Worm (Caenorhabditis elegans) whole organism, mixed stage, embryonic: ENCODE measurements around the gene F13A2.1.

Source experiments
- M03D4.4 ChIP-seq: sonication (generic microtip); optimal IDR thresholded peaks from 2 replicates; lab custom pipeline; 2017; ENCODE audit warnings: mild to moderate bottlenecking, missing genetic modification characterization, missing compliant biosample characterization
- bed-3 ChIP-seq: fragments of 200-800 bp; sonication (Bioruptor generic); optimal IDR thresholded peaks from 3 replicates; lab custom pipeline; 2018; ENCODE audit warnings: mild to moderate bottlenecking, missing genetic modification characterization, moderate library complexity, missing compliant biosample characterization
- blmp-1 ChIP-seq: fragments of 150-350 bp; optimal IDR thresholded peaks from 2 replicates; lab custom pipeline; 2014; ENCODE audit warnings: missing biosample characterization, missing genetic modification characterization
- ceh-43 ChIP-seq: fragments of 200-800 bp; sonication (Bioruptor generic); optimal IDR thresholded peaks from 2 replicates; lab custom pipeline; 2018; ENCODE audit warnings: mild to moderate bottlenecking, missing genetic modification characterization, moderate library complexity, missing compliant biosample characterization
- ces-1 ChIP-seq: fragments of 150-350 bp; optimal IDR thresholded peaks from 2 replicates; lab custom pipeline; 2014; ENCODE audit warnings: missing biosample characterization, missing genetic modification reagents, missing genetic modification characterization
- cnd-1 ChIP-seq: fragments of 200-800 bp; sonication (Bioruptor generic); optimal IDR thresholded peaks from 2 replicates; lab custom pipeline; 2018; ENCODE audit warnings: mild to moderate bottlenecking, missing genetic modification characterization, missing compliant biosample characterization
- drap-1 ChIP-seq: fragments of 200-800 bp; sonication (Bioruptor generic); optimal IDR thresholded peaks from 3 replicates; lab custom pipeline; 2018; ENCODE audit warnings: mild to moderate bottlenecking, missing genetic modification characterization, missing compliant biosample characterization
- elt-1 ChIP-seq: sonication (generic microtip); optimal IDR thresholded peaks from 2 replicates; lab custom pipeline; 2017; ENCODE audit warnings: missing genetic modification characterization, mild to moderate bottlenecking, missing compliant biosample characterization, antibody characterized with exemption, moderate library complexity, borderline replicate concordance; ENCODE audit not compliant: insufficient read depth
- flh-1 ChIP-seq: fragments of 200-800 bp; sonication (Bioruptor generic); optimal IDR thresholded peaks from 2 replicates; lab custom pipeline; 2018; ENCODE audit warnings: mild to moderate bottlenecking, missing genetic modification characterization, moderate library complexity, missing compliant biosample characterization
- ham-2 ChIP-seq: fragments of 200-800 bp; sonication (Bioruptor generic); optimal IDR thresholded peaks from 2 replicates; lab custom pipeline; 2018; ENCODE audit warnings: mild to moderate bottlenecking, missing genetic modification characterization, missing compliant biosample characterization
- hlh-1 ChIP-seq: fragments of 150-350 bp; optimal IDR thresholded peaks from 2 replicates; lab custom pipeline; 2014; ENCODE audit warnings: missing biosample characterization, missing genetic modification reagents, missing genetic modification characterization
- lin-13 ChIP-seq: fragments of 150-350 bp; optimal IDR thresholded peaks from 2 replicates; lab custom pipeline; 2014; ENCODE audit warnings: missing biosample characterization, missing genetic modification characterization
- lin-32 ChIP-seq: fragments of 200-800 bp; sonication (Bioruptor generic); optimal IDR thresholded peaks from 2 replicates; lab custom pipeline; 2018; ENCODE audit warnings: mild to moderate bottlenecking, missing genetic modification characterization, missing compliant biosample characterization
- lsy-2 ChIP-seq: fragments of 150-350 bp; optimal IDR thresholded peaks from 2 replicates; lab custom pipeline; 2014; ENCODE audit warnings: missing biosample characterization, missing genetic modification characterization
- mab-5 ChIP-seq: fragments of 150-350 bp; optimal IDR thresholded peaks from 2 replicates; lab custom pipeline; 2014; ENCODE audit warnings: missing biosample characterization, missing genetic modification characterization
- mep-1 ChIP-seq: fragments of 150-350 bp; optimal IDR thresholded peaks from 2 replicates; lab custom pipeline; 2017; ENCODE audit warnings: missing biosample characterization, missing genetic modification reagents, missing genetic modification characterization, inconsistent platforms
- mls-2 ChIP-seq: sonication (generic microtip); optimal IDR thresholded peaks from 2 replicates; lab custom pipeline; 2016; ENCODE audit warnings: mild to moderate bottlenecking, missing genetic modification characterization, moderate library complexity, missing compliant biosample characterization
- nhr-12 ChIP-seq: fragments of 150-350 bp; optimal IDR thresholded peaks from 2 replicates; lab custom pipeline; 2014; ENCODE audit warnings: missing biosample characterization, missing genetic modification characterization
- nhr-2 ChIP-seq: fragments of 150-350 bp; optimal IDR thresholded peaks from 2 replicates; lab custom pipeline; 2014; ENCODE audit warnings: missing biosample characterization, missing genetic modification characterization
- nhr-237 ChIP-seq: fragments of 150-350 bp; optimal IDR thresholded peaks from 2 replicates; lab custom pipeline; 2014; ENCODE audit warnings: missing biosample characterization, missing genetic modification characterization
- nhr-28 ChIP-seq: fragments of 150-350 bp; optimal IDR thresholded peaks from 2 replicates; lab custom pipeline; 2014; ENCODE audit warnings: missing biosample characterization, missing genetic modification characterization
- nhr-76 ChIP-seq: sonication (generic microtip); optimal IDR thresholded peaks from 2 replicates; lab custom pipeline; 2017; ENCODE audit warnings: missing biosample characterization, missing genetic modification characterization
- pha-4 ChIP-seq: fragments of 150-350 bp; optimal IDR thresholded peaks from 2 replicates; lab custom pipeline; 2018; ENCODE audit warnings: missing biosample characterization, missing genetic modification reagents, missing genetic modification characterization
- snpc-4 ChIP-seq: fragments of 150-350 bp; optimal IDR thresholded peaks from 2 replicates; lab custom pipeline; 2014; ENCODE audit warnings: missing biosample characterization, missing genetic modification characterization
- sptf-1 ChIP-seq: sonication (generic microtip); optimal IDR thresholded peaks from 2 replicates; lab custom pipeline; 2017; ENCODE audit warnings: mild to moderate bottlenecking, missing genetic modification characterization, moderate library complexity, missing compliant biosample characterization
- tbx-8 ChIP-seq: fragments of 200-800 bp; sonication (Bioruptor generic); optimal IDR thresholded peaks from 2 replicates; lab custom pipeline; 2018; ENCODE audit warnings: mild to moderate bottlenecking, missing genetic modification characterization, moderate library complexity, missing compliant biosample characterization
- unc-120 ChIP-seq: sonication (generic microtip); optimal IDR thresholded peaks from 2 replicates; lab custom pipeline; 2017; ENCODE audit warnings: missing genetic modification characterization, missing compliant biosample characterization; ENCODE audit not compliant: poor library complexity, severe bottlenecking
- unc-39 ChIP-seq: fragments of 150-350 bp; optimal IDR thresholded peaks from 2 replicates; lab custom pipeline; 2014; ENCODE audit warnings: missing biosample characterization, missing genetic modification characterization
- zip-8 ChIP-seq: fragments of 150-350 bp; optimal IDR thresholded peaks from 2 replicates; lab custom pipeline; 2014; ENCODE audit warnings: missing biosample characterization, missing genetic modification characterization
- ztf-11 ChIP-seq: fragments of 150-350 bp; optimal IDR thresholded peaks from 2 replicates; lab custom pipeline; 2014; ENCODE audit warnings: missing biosample characterization, missing genetic modification characterization

F13A2.1 gene

DNA sequence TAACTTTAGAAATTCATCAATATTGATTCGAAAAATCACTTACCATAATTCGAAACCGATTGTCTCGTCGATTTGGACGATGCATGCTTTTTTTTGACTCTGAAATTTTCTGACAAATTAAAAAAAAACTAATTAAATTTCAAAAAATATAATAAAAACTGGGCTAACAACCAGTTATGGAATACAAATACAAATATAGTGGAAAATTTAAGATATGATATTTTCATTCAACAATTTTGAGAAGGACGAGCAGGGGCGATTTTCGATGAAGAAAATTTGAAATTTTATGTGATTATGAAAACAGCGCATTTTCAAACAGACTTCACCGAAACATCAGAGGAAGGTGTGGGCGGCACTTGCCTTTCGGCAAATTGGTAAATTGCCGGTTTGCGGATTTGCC, at the start of gene F13A2.1:
F13A2.1 (minus strand) TSS at position 101 of the 400 bp plus-strand sequence.
- no peak for TF ChIP-seq tbx-8 (GFP tag; lab: Kevin White, UChicago)
- TF ChIP-seq nhr-76 (tag; lab: Kevin White, UChicago), result no peak
- TF ChIP-seq sptf-1, result no peak
- TF ChIP-seq pha-4 (tag; lab: Kevin White, UChicago), result no peak
- TF ChIP-seq M03D4.4 (tag; lab: Kevin White, UChicago), result no peak
- TF ChIP-seq nhr-2 (tag; lab: Kevin White, UChicago), result no peak
- TF ChIP-seq nhr-237, result no peak
- TF ChIP-seq ztf-11 (tag; lab: Kevin White, UChicago), result no peak
- TF ChIP-seq, all 35 proteins: peak for 0

- no peak for TF ChIP-seq tbx-8 (GFP tag; lab: Kevin White, UChicago)
Observed at ce11 chrV:4429576-4429975, 47.4 kb upstream of the F13A2.1 start, which contains the start of gene Y47D7A.12. Gene Y47D7A.12 (minus strand): TSS chrV:4429676.

DNA sequence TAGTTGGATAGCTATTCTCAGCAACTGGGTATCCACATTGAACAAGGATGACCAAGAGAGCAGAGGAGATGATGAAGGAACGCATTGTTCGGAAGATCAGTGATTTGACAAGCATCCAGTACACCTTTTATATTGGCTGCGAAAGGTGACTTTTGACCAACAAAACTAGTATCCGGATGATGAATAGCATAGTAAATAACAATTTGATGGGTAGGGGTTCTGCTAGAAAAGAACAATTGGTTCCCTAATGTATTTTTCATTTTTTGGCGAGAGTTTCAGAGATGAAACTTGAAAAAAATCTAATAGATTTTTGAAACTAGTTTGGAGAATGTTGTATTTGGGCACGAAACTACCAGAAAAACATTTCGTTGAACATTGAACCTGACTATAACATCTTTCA, 46.0 kb upstream of the F13A2.1 start, which contains the start of gene Y47D7A.11:
Y47D7A.11 (minus strand) TSS at position 101 of the 400 bp plus-strand sequence.
- no peak for TF ChIP-seq cnd-1 (tag; lab: Kevin White, UChicago)
- TF ChIP-seq lsy-2 (tag; lab: Kevin White, UChicago), result no peak
- TF ChIP-seq sptf-1, result no peak
- no peak for TF ChIP-seq mep-1 (tag; lab: Kevin White, UChicago)
- no peak for TF ChIP-seq tbx-8 (GFP tag; lab: Kevin White, UChicago)
- TF ChIP-seq zip-8 (tag; lab: Kevin White, UChicago), result no peak
- TF ChIP-seq nhr-12 (tag; lab: Kevin White, UChicago), result no peak
- TF ChIP-seq lin-13 (tag; lab: Kevin White, UChicago), result no peak
- no peak for TF ChIP-seq M03D4.4 (tag; lab: Kevin White, UChicago)
- TF ChIP-seq hlh-1 (tag; lab: Kevin White, UChicago), result no peak
- TF ChIP-seq blmp-1 (tag; lab: Kevin White, UChicago), result no peak
- TF ChIP-seq, all 35 proteins: peak for 0

DNA sequence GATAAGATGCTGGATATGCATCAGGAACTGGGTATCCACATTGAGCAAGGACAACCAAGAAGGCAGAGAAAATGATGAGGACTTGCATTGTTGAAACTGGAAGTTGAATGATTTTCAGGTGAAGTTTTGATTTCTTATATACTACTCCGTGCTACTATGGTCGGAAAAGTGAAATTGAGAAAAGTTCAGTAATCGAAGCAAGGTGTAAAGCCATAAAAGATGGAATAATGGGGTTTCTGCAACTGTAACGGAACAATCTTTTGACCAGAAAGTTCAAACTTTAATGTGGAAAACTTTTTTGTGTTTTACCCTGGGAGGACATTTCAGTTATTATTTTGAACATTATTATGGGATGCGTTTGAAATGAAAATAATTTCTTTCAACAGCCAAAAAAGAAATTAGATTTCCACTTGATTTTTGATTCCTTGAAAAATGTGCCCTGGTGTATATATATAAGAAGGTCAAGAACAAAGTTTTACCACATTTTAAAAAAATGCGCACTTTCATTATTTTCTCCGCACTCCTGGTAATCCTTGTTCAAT, 41.7 kb upstream of the F13A2.1 start, which contains the start of the genes Y47D7A.9 and Y47D7A.19:
Y47D7A.9 (minus strand) TSS at position 101 of the 542 bp plus-strand sequence.
Y47D7A.19 (plus strand) TSS at position 492 of the 542 bp plus-strand sequence.
- TF ChIP-seq unc-39 (tag; lab: Kevin White, UChicago) (no peak), flh-1 (GFP tag; lab: Kevin White, UChicago) (no peak), hlh-1 (tag; lab: Kevin White, UChicago) (no peak), lin-13 (tag; lab: Kevin White, UChicago) (no peak), M03D4.4 (tag; lab: Kevin White, UChicago) (no peak), ces-1 (no peak), sptf-1 (no peak), blmp-1 (tag; lab: Kevin White, UChicago) (no peak), lsy-2 (tag; lab: Kevin White, UChicago) (no peak), lin-32 (GFP tag; lab: Kevin White, UChicago) (no peak), elt-1 (tag; lab: Kevin White, UChicago) (no peak), mab-5 (tag; lab: Kevin White, UChicago) (no peak), mls-2 (tag; lab: Kevin White, UChicago) (no peak), mep-1 (tag; lab: Kevin White, UChicago) (no peak), drap-1 (GFP tag; lab: Kevin White, UChicago) (no peak), ham-2 (GFP tag; lab: Kevin White, UChicago) (no peak), tbx-8 (GFP tag; lab: Kevin White, UChicago) (no peak)
- TF ChIP-seq, all 35 proteins: peak for 0

DNA sequence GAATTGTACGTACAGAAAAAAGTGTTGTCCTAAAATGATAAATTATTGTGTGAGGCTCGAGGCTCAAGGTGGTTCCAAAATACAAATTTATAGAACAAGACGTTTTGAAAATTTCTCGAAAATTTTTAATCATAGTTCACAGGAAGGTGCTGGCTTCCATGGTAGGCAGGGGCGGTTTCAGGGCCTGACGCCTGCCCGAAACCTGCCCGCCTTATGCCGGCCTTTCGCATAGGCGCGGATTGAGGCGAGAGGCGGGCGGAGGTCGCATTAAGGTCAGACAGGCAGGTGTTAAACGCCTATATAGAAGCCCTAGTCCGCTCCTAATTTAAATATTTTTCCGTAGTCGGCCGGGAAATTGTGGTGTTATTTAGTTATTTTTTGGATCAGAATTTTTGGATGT, 40.9 kb upstream of the F13A2.1 start:
- TF ChIP-seq unc-120 (tag; lab: Kevin White, UChicago) (no peak), sptf-1 (no peak), ces-1 (no peak), nhr-12 (tag; lab: Kevin White, UChicago) (no peak), tbx-8 (GFP tag; lab: Kevin White, UChicago) (no peak), mep-1 (tag; lab: Kevin White, UChicago) (no peak), flh-1 (GFP tag; lab: Kevin White, UChicago) (no peak), hlh-1 (tag; lab: Kevin White, UChicago) (no peak), unc-39 (tag; lab: Kevin White, UChicago) (no peak)
- TF ChIP-seq, all 35 proteins: peak for 0

ce11 chrV:4422127-4422526, 39.9 kb upstream of the F13A2.1 start, which contains the start of gene skr-7:
Gene skr-7 (plus strand): TSS chrV:4422427.
- TF ChIP-seq mab-5 (tag; lab: Kevin White, UChicago) (no peak), mep-1 (tag; lab: Kevin White, UChicago) (no peak), bed-3 (GFP tag; lab: Kevin White, UChicago) (no peak), nhr-28 (tag; lab: Kevin White, UChicago) (no peak), ham-2 (GFP tag; lab: Kevin White, UChicago) (no peak), sptf-1 (no peak), nhr-237 (no peak), snpc-4 (no peak), ceh-43 (GFP tag; lab: Kevin White, UChicago) (no peak), tbx-8 (GFP tag; lab: Kevin White, UChicago) (no peak)
- TF ChIP-seq, all 35 proteins: peak for 0
